Fruit fly (Drosophila melanogaster): Measurements from ENCODE around the gene CG10376.

The CG10376 gene

DNA sequence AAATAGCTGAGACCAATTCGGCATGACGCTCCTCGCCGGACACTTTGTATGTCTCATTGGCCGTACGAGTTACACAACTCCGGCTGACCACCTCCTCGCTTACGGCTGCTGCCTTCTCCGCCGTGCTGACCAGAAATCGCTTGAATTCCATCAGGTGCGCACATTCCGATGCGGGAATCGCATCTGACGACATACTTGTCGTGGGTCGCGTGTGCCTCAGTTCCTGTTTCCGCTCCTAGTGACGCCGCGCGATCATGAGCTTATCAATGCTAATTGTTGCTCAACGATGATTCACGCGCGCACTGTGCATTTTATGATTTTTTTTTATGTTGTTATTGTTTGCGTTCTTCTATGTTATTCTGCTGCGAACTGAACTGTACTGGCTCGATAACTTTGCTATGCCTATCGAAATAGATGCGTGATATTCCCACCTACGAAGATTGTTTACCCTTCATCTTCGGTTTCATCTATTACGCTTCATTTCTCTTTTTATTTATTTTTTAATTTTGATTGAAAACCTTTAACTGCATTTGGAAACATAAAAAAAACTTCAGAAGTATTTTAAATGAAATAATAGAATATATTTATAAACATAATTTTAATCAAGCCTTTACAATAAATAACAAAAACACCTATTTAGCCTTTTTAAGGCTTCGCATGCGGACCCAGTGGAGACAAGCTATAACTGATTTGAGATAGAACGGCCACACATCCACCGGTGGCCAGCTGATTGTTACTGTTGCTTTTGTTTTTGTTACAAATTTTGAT lies at the start of gene CG10376, which contains the start of gene CG10343 (continued):
- peak; percentile 78 for TF ChIP-seq esn (GFP tag; optimal IDR thresholded peaks at IDR 0.05)
- TF ChIP-seq CG8319 (GFP tag; optimal IDR thresholded peaks at IDR 0.05), result peak; percentile 59
- no peak for TF ChIP-seq Eip75B (GFP tag; optimal IDR thresholded peaks at IDR 0.05)
- no peak for TF ChIP-seq Met (GFP tag; optimal IDR thresholded peaks at IDR 0.05)
- TF ChIP-seq fd85E (GFP tag; optimal IDR thresholded peaks at IDR 0.05), result no peak
- TF ChIP-seq svp (GFP tag), result peak; percentile 81
- TF ChIP-seq lz (GFP tag; optimal IDR thresholded peaks at IDR 0.05), result peak; percentile 68
- TF ChIP-seq CG34406 (GFP tag; optimal IDR thresholded peaks at IDR 0.05), result peak; percentile 84
- TF ChIP-seq fkh (GFP tag; optimal IDR thresholded peaks at IDR 0.05), result peak; percentile 91
- peak; percentile 73 for TF ChIP-seq cyc (GFP tag; optimal IDR thresholded peaks at IDR 0.05)

DNA sequence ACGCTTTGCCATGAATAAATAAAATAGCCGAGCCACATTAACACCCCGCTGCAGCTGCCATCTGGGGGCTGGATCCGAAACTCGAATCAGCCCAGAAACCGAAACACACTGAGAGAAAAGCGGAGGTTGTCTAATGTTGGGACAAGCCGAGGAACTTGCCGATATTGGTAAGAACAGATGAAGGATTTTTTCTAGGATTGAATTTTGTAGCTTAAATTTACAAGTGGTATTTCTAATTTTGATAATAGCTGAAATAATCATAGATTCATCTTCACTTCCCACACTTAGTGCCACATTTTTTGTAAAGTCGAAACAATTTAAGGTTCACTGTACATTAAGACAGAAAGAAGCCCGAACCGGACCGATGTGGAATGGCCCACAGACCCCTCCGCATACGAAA lies 49.1 kb upstream of the CG10376 start:
- TF ChIP-seq Smox (GFP tag; optimal IDR thresholded peaks at IDR 0.05), result no peak
- TF ChIP-seq dac (GFP tag; optimal IDR thresholded peaks at IDR 0.05), result peak; percentile 69
- TF ChIP-seq salr (GFP tag; optimal IDR thresholded peaks at IDR 0.05), result peak in 1 of 2 experiments; percentile 16
- TF ChIP-seq Eip78C (GFP tag), result peak; percentile 89
- no peak for TF ChIP-seq CG11762 (GFP tag; optimal IDR thresholded peaks at IDR 0.05; ENCODE audit: insufficient read depth)
- peak; percentile 16 for TF ChIP-seq CG3032 (tag; optimal IDR thresholded peaks at IDR 0.05)
- peak; percentile 76 for TF ChIP-seq eg (GFP tag; IDR thresholded peaks at IDR 0.05)
- no peak for TF ChIP-seq CG11902 (GFP tag; optimal IDR thresholded peaks at IDR 0.05)
- no peak for TF ChIP-seq CG6792 (GFP tag; optimal IDR thresholded peaks at IDR 0.05)
- TF ChIP-seq Met (GFP tag; optimal IDR thresholded peaks at IDR 0.05), result no peak
- TF ChIP-seq fd85E (GFP tag; optimal IDR thresholded peaks at IDR 0.05), result no peak
- TF ChIP-seq CG6163 (GFP tag; IDR thresholded peaks at IDR 0.05), result peak; percentile 75
- peak; percentile 65 for TF ChIP-seq CG11294 (GFP tag; IDR thresholded peaks at IDR 0.05)
- TF ChIP-seq Gug (GFP tag; IDR thresholded peaks at IDR 0.05), result peak; percentile 57
- TF ChIP-seq CG3919 (GFP tag; optimal IDR thresholded peaks at IDR 0.05), result peak; percentile 31
- no peak for TF ChIP-seq CG34406 (GFP tag; optimal IDR thresholded peaks at IDR 0.05)
- TF ChIP-seq CG10631 (GFP tag; optimal IDR thresholded peaks at IDR 0.05), result peak; percentile 59
- TF ChIP-seq pdm3 (GFP tag; optimal IDR thresholded peaks at IDR 0.05), result peak; percentile 32
- no peak for TF ChIP-seq CG1621 (tag; optimal IDR thresholded peaks at IDR 0.05)
- peak; percentile 78 for TF ChIP-seq CG32006 (GFP tag; optimal IDR thresholded peaks at IDR 0.05)
- TF ChIP-seq CG6276 (GFP tag; optimal IDR thresholded peaks at IDR 0.05), result peak; percentile 72
- peak; percentile 57 for TF ChIP-seq Ets96B (tag; optimal IDR thresholded peaks at IDR 0.05)
- TF ChIP-seq Ets21C (GFP tag; optimal IDR thresholded peaks at IDR 0.05), result no peak
- TF ChIP-seq achi (GFP tag; optimal IDR thresholded peaks at IDR 0.05), result peak; percentile 58
- TF ChIP-seq acj6 (GFP tag; optimal IDR thresholded peaks at IDR 0.05), result peak; percentile 33
- TF ChIP-seq CG8319 (GFP tag; optimal IDR thresholded peaks at IDR 0.05), result no peak
- peak; percentile 85 for TF ChIP-seq CG15336 (GFP tag; IDR thresholded peaks at IDR 0.05)
- no peak for TF ChIP-seq Sox102F (GFP tag; optimal IDR thresholded peaks at IDR 0.05)
- TF ChIP-seq CG31627 (GFP tag; optimal IDR thresholded peaks at IDR 0.05), result no peak
- no peak for TF ChIP-seq Eip93F (GFP tag; optimal IDR thresholded peaks at IDR 0.05)
- no peak for TF ChIP-seq spab (GFP tag; optimal IDR thresholded peaks at IDR 0.05)
- TF ChIP-seq CG10669 (GFP tag; optimal IDR thresholded peaks at IDR 0.05), result no peak
- peak; percentile 21 for TF ChIP-seq net (GFP tag; optimal IDR thresholded peaks at IDR 0.05)
- no peak for TF ChIP-seq Sox15 (GFP tag; optimal IDR thresholded peaks at IDR 0.05)
- peak; percentile 49 for TF ChIP-seq Sox14 (GFP tag; optimal IDR thresholded peaks at IDR 0.05)
- TF ChIP-seq esn (GFP tag; optimal IDR thresholded peaks at IDR 0.05), result no peak
- no peak for TF ChIP-seq ss (GFP tag; optimal IDR thresholded peaks at IDR 0.05)
- TF ChIP-seq topi (GFP tag; optimal IDR thresholded peaks at IDR 0.05), result no peak
- peak; percentile 20 for TF ChIP-seq fd59A (GFP tag; optimal IDR thresholded peaks at IDR 0.05)
- TF ChIP-seq CG8119 (GFP tag; IDR thresholded peaks at IDR 0.05), result peak; percentile 88
- TF ChIP-seq Blimp-1 (GFP tag; optimal IDR thresholded peaks at IDR 0.05), result no peak
- TF ChIP-seq fkh (GFP tag; optimal IDR thresholded peaks at IDR 0.05), result no peak
- TF ChIP-seq Eip75B (GFP tag; optimal IDR thresholded peaks at IDR 0.05), result peak; percentile 12
- TF ChIP-seq Hr38 (GFP tag; optimal IDR thresholded peaks at IDR 0.05), result no peak
- no peak for TF ChIP-seq CG9139 (GFP tag; optimal IDR thresholded peaks at IDR 0.05)
